Worm (Caenorhabditis elegans) whole organism, L2 larva: ENCODE data around the gene srlf-26.
A peak's percentile ranks its signal among the peaks of the same experiment; 100 is the strongest.

Source experiments
- C34F6.9 ChIP-seq: fragments of 150-350 bp; optimal IDR thresholded peaks from 2 replicates; lab custom pipeline; 2014; ENCODE audit warnings: missing biosample characterization, missing genetic modification characterization
- F13H6.1 ChIP-seq: sonication (generic microtip); optimal IDR thresholded peaks from 2 replicates; lab custom pipeline; 2016; ENCODE audit warnings: missing genetic modification characterization, missing compliant biosample characterization
- R02D3.7 ChIP-seq: fragments of 150-350 bp; optimal IDR thresholded peaks from 2 replicates; lab custom pipeline; 2014; ENCODE audit warnings: missing biosample characterization, missing genetic modification characterization
- Y55F3AM.14 ChIP-seq: fragments of 200-800 bp; sonication (Bioruptor generic); optimal IDR thresholded peaks from 2 replicates; lab custom pipeline; 2018; ENCODE audit warnings: mild to moderate bottlenecking, missing genetic modification characterization, missing compliant biosample characterization
- ZK546.5 ChIP-seq: sonication (generic microtip); optimal IDR thresholded peaks from 2 replicates; lab custom pipeline; 2017; ENCODE audit warnings: missing biosample characterization, missing genetic modification characterization
- alr-1 ChIP-seq: fragments of 150-350 bp; optimal IDR thresholded peaks from 2 replicates; lab custom pipeline; 2014; ENCODE audit warnings: missing biosample characterization, missing genetic modification characterization
- aly-2 ChIP-seq: fragments of 150-350 bp; optimal IDR thresholded peaks from 2 replicates; lab custom pipeline; 2014; ENCODE audit warnings: missing biosample characterization, missing genetic modification characterization
- ama-1 ChIP-seq: fragments of 150-350 bp; optimal IDR thresholded peaks from 2 replicates; lab custom pipeline; 2018; ENCODE audit warnings: inconsistent platforms
- blmp-1 ChIP-seq: sonication (generic microtip); optimal IDR thresholded peaks from 2 replicates; lab custom pipeline; 2017; ENCODE audit warnings: missing genetic modification characterization, mild to moderate bottlenecking, missing compliant biosample characterization, antibody characterized with exemption, moderate library complexity; ENCODE audit not compliant: insufficient read depth
- ceh-16 ChIP-seq: fragments of 150-350 bp; optimal IDR thresholded peaks from 2 replicates; lab custom pipeline; 2014; ENCODE audit warnings: missing biosample characterization, missing genetic modification characterization
- crh-2 ChIP-seq: sonication (generic microtip); optimal IDR thresholded peaks from 2 replicates; lab custom pipeline; 2017; ENCODE audit warnings: missing biosample characterization, missing genetic modification characterization
- dmd-4 ChIP-seq: sonication (generic microtip); optimal IDR thresholded peaks from 2 replicates; lab custom pipeline; 2017; ENCODE audit warnings: missing biosample characterization, missing genetic modification characterization
- egl-27 ChIP-seq: sonication (generic microtip); optimal IDR thresholded peaks from 3 replicates; lab custom pipeline; 2017; ENCODE audit warnings: missing biosample characterization, missing genetic modification reagents, missing genetic modification characterization
- elt-1 ChIP-seq: fragments of 150-350 bp; optimal IDR thresholded peaks from 2 replicates; lab custom pipeline; 2014; ENCODE audit warnings: missing biosample characterization, missing genetic modification characterization
- elt-3 ChIP-seq: sonication (generic microtip); optimal IDR thresholded peaks from 2 replicates; lab custom pipeline; 2017; ENCODE audit warnings: missing biosample characterization, missing genetic modification characterization
- fos-1 ChIP-seq: fragments of 150-350 bp; optimal IDR thresholded peaks from 2 replicates; lab custom pipeline; 2014; ENCODE audit warnings: missing biosample characterization, missing genetic modification characterization
- gmeb-1 ChIP-seq: fragments of 150-350 bp; optimal IDR thresholded peaks from 2 replicates; lab custom pipeline; 2014; ENCODE audit warnings: missing biosample characterization, missing genetic modification characterization
- lin-39 ChIP-seq: fragments of 150-350 bp; optimal IDR thresholded peaks from 2 replicates; lab custom pipeline; 2014; ENCODE audit warnings: missing biosample characterization, missing genetic modification reagents, missing genetic modification characterization
- lsy-2 ChIP-seq, 2 experiments: fragments of 150-350 bp in 1 of 2; sonication (generic microtip) in 1 of 2; optimal IDR thresholded peaks; 2 replicates each; lab custom pipeline; 2014 to 2017; ENCODE audit warnings: missing biosample characterization in 2 of 2, missing genetic modification characterization in 2 of 2
- mab-5 ChIP-seq: fragments of 150-350 bp; optimal IDR thresholded peaks from 2 replicates; lab custom pipeline; 2014; ENCODE audit warnings: missing biosample characterization, missing genetic modification characterization
- mbf-1 ChIP-seq: sonication (generic microtip); optimal IDR thresholded peaks from 2 replicates; lab custom pipeline; 2017; ENCODE audit warnings: missing biosample characterization, missing genetic modification characterization
- mdl-1 ChIP-seq, 2 experiments: fragments of 150-350 bp in 1 of 2; sonication (generic microtip) in 1 of 2; optimal IDR thresholded peaks; 2 replicates each; lab custom pipeline; 2017; ENCODE audit warnings: missing biosample characterization in 2 of 2, missing genetic modification characterization in 2 of 2
- nhr-10 ChIP-seq: sonication (generic microtip); optimal IDR thresholded peaks from 2 replicates; lab custom pipeline; 2017; ENCODE audit warnings: missing biosample characterization, missing genetic modification characterization
- nhr-11 ChIP-seq: fragments of 150-350 bp; optimal IDR thresholded peaks from 2 replicates; lab custom pipeline; 2014; ENCODE audit warnings: missing biosample characterization, missing genetic modification characterization
- nhr-129 ChIP-seq: fragments of 150-350 bp; optimal IDR thresholded peaks from 2 replicates; lab custom pipeline; 2014; ENCODE audit warnings: missing biosample characterization, missing genetic modification characterization
- nhr-21 ChIP-seq: fragments of 150-350 bp; optimal IDR thresholded peaks from 2 replicates; lab custom pipeline; 2014; ENCODE audit warnings: missing biosample characterization, missing genetic modification characterization
- nhr-237 ChIP-seq: fragments of 150-350 bp; optimal IDR thresholded peaks from 2 replicates; lab custom pipeline; 2014; ENCODE audit warnings: missing biosample characterization, missing genetic modification characterization
- nhr-25 ChIP-seq: fragments of 150-350 bp; sonication (generic microtip); optimal IDR thresholded peaks from 3 replicates; lab custom pipeline; 2014; ENCODE audit warnings: missing biosample characterization, missing genetic modification characterization
- nhr-6 ChIP-seq: fragments of 150-350 bp; optimal IDR thresholded peaks from 2 replicates; lab custom pipeline; 2014; ENCODE audit warnings: missing biosample characterization, missing genetic modification characterization
- sem-4 ChIP-seq: fragments of 150-350 bp; optimal IDR thresholded peaks from 2 replicates; lab custom pipeline; 2014; ENCODE audit warnings: missing biosample characterization, missing genetic modification reagents, missing genetic modification characterization
- skn-1 ChIP-seq: sonication (generic microtip); optimal IDR thresholded peaks from 2 replicates; lab custom pipeline; 2017; ENCODE audit warnings: missing biosample characterization, missing genetic modification characterization
- sma-3 ChIP-seq: sonication (generic microtip); optimal IDR thresholded peaks from 2 replicates; lab custom pipeline; 2016; ENCODE audit warnings: missing genetic modification reagents, missing genetic modification characterization, missing compliant biosample characterization
- sma-9 ChIP-seq, 2 experiments: fragments of 150-350 bp in 1 of 2; sonication (generic microtip) in 1 of 2; optimal IDR thresholded peaks; 2 replicates each; lab custom pipeline; 2014 to 2016; ENCODE audit warnings: missing genetic modification characterization in 2 of 2, mild to moderate bottlenecking in 1 of 2, missing biosample characterization in 1 of 2, missing compliant biosample characterization in 1 of 2, missing genetic modification reagents in 1 of 2, moderate library complexity in 1 of 2
- unc-39 ChIP-seq: fragments of 150-350 bp; optimal IDR thresholded peaks from 2 replicates; lab custom pipeline; 2014; ENCODE audit warnings: missing biosample characterization, missing genetic modification characterization
- unc-55 ChIP-seq: fragments of 150-350 bp; sonication (generic microtip); optimal IDR thresholded peaks from 3 replicates; lab custom pipeline; 2014; ENCODE audit warnings: missing biosample characterization, missing genetic modification reagents, missing genetic modification characterization
- unc-62 ChIP-seq: fragments of 150-350 bp; optimal IDR thresholded peaks from 2 replicates; lab custom pipeline; 2014; ENCODE audit warnings: missing biosample characterization, missing genetic modification reagents, missing genetic modification characterization
- zag-1 ChIP-seq: fragments of 150-350 bp; optimal IDR thresholded peaks from 2 replicates; lab custom pipeline; 2014; ENCODE audit warnings: missing biosample characterization, missing genetic modification characterization
- ztf-11 ChIP-seq: sonication (generic microtip); optimal IDR thresholded peaks from 2 replicates; lab custom pipeline; 2017; ENCODE audit warnings: missing biosample characterization, missing genetic modification characterization
- ztf-4 ChIP-seq: fragments of 150-350 bp; optimal IDR thresholded peaks from 2 replicates; lab custom pipeline; 2014; ENCODE audit warnings: missing biosample characterization, missing genetic modification characterization

Gene srlf-26

ce11 chrIV:13679495-13679894, 746 bp downstream of the srlf-26 start:
- no peak for TF ChIP-seq gmeb-1 (tag; lab: Kevin White, UChicago)
- no peak for TF ChIP-seq C34F6.9 (tag; lab: Kevin White, UChicago)
- no peak for TF ChIP-seq sem-4 (tag; lab: Kevin White, UChicago)
- no peak for TF ChIP-seq Y55F3AM.14 (GFP tag; lab: Kevin White, UChicago)
- no peak for TF ChIP-seq nhr-6 (tag; lab: Kevin White, UChicago)
- no peak for TF ChIP-seq ceh-16
- no peak for TF ChIP-seq nhr-21 (tag; lab: Kevin White, UChicago)
- TF ChIP-seq blmp-1 (tag; lab: Kevin White, UChicago), result no peak

ce11 chrIV:13682733-13683132, 4.0 kb downstream of the srlf-26 start:
- peak in 1 of 2 experiments; percentile 68 for TF ChIP-seq lsy-2 (tag; optimal IDR thresholded peaks at IDR 0.05; lab: Kevin White, UChicago)
- TF ChIP-seq sma-3 (GFP tag; lab: Kevin White, UChicago), result peak; percentile 83
- TF ChIP-seq nhr-129 (tag; lab: Kevin White, UChicago), result peak; percentile 13
- TF ChIP-seq C34F6.9 (tag; lab: Kevin White, UChicago), result no peak
- TF ChIP-seq nhr-21 (tag; lab: Kevin White, UChicago), result peak; percentile 91
- TF ChIP-seq blmp-1 (tag; lab: Kevin White, UChicago), result peak; percentile 34
- no peak for TF ChIP-seq nhr-10 (tag; lab: Kevin White, UChicago)
- no peak for TF ChIP-seq unc-55 (GFP tag; lab: Kevin White, UChicago)
- no peak for TF ChIP-seq nhr-11
- peak; percentile 17 for TF ChIP-seq F13H6.1 (tag; lab: Kevin White, UChicago)
- TF ChIP-seq fos-1, result peak; percentile 64
- no peak for TF ChIP-seq ceh-16
- peak; percentile 60 for TF ChIP-seq egl-27 (tag; lab: Kevin White, UChicago)
- peak; percentile 57 for TF ChIP-seq crh-2 (tag; lab: Kevin White, UChicago)
- TF ChIP-seq mab-5 (tag; lab: Kevin White, UChicago), result peak; percentile 89
- no peak for TF ChIP-seq dmd-4
- peak; percentile 47 for TF ChIP-seq gmeb-1 (tag; lab: Kevin White, UChicago)
- TF ChIP-seq R02D3.7 (tag; lab: Kevin White, UChicago), result no peak
- peak; percentile 89 for TF ChIP-seq nhr-25 (tag; lab: Kevin White, UChicago)
- peak; percentile 86 for TF ChIP-seq unc-62

- TF ChIP-seq R02D3.7 (tag; lab: Kevin White, UChicago) (no peak), egl-27 (tag; lab: Kevin White, UChicago) (no peak), C34F6.9 (tag; lab: Kevin White, UChicago) (no peak), ZK546.5 (no peak), mbf-1 (tag; lab: Kevin White, UChicago) (no peak), lin-39 (no peak), lsy-2 (tag; optimal IDR thresholded peaks at IDR 0.05; lab: Kevin White, UChicago) (no peak), mdl-1 (tag; optimal IDR thresholded peaks at IDR 0.05; lab: Kevin White, UChicago) (no peak), sma-9 (GFP tag; optimal IDR thresholded peaks at IDR 0.05; lab: Kevin White, UChicago) (no peak), sma-9 (tag; optimal IDR thresholded peaks at IDR 0.05; lab: Kevin White, UChicago) (no peak), ztf-11 (tag; lab: Kevin White, UChicago) (no peak), nhr-25 (tag; lab: Kevin White, UChicago) (no peak), zag-1 (tag; lab: Kevin White, UChicago) (no peak), fos-1 (no peak), aly-2 (no peak), nhr-129 (tag; lab: Kevin White, UChicago) (no peak)
- TF ChIP-seq, all 48 proteins: peak for 0
Observed at ce11 chrIV:13684827-13685226, 6.1 kb downstream of the srlf-26 start.

ce11 chrIV:13686965-13687425, 8.2 kb downstream of the srlf-26 start, which contains the start of gene nyn-1:
TSS of gene nyn-1 (minus strand) at chrIV:13687015.
- TF ChIP-seq mbf-1 (tag; lab: Kevin White, UChicago), result no peak
- TF ChIP-seq skn-1 (tag; lab: Kevin White, UChicago), result no peak
- TF ChIP-seq elt-1, result no peak
- TF ChIP-seq egl-27 (tag; lab: Kevin White, UChicago), result no peak
- no peak for TF ChIP-seq ama-1 (lab: Kevin White, UChicago)
- no peak for TF ChIP-seq zag-1 (tag; lab: Kevin White, UChicago)
- no peak for TF ChIP-seq alr-1 (tag; lab: Kevin White, UChicago)
- no peak for TF ChIP-seq elt-3 (tag; lab: Kevin White, UChicago)
- TF ChIP-seq gmeb-1 (tag; lab: Kevin White, UChicago), result no peak
- no peak for TF ChIP-seq nhr-237
- no peak for TF ChIP-seq ztf-4
- TF ChIP-seq nhr-6 (tag; lab: Kevin White, UChicago), result no peak
- no peak for TF ChIP-seq nhr-11
- TF ChIP-seq mab-5 (tag; lab: Kevin White, UChicago), result no peak
- TF ChIP-seq lsy-2 (tag; optimal IDR thresholded peaks at IDR 0.05; lab: Kevin White, UChicago), result no peak
- no peak for TF ChIP-seq sma-9 (GFP tag; optimal IDR thresholded peaks at IDR 0.05; lab: Kevin White, UChicago)
- no peak for TF ChIP-seq sma-9 (tag; optimal IDR thresholded peaks at IDR 0.05; lab: Kevin White, UChicago)
- TF ChIP-seq unc-39 (tag; lab: Kevin White, UChicago), result no peak
- TF ChIP-seq mdl-1 (tag; optimal IDR thresholded peaks at IDR 0.05; lab: Kevin White, UChicago), result no peak
